Fruit fly (Drosophila melanogaster): Measurements from ENCODE around the gene CG31269.

- TF ChIP-seq CG8478 (optimal IDR thresholded peaks at IDR 0.05) = no peak
- no peak for TF ChIP-seq CTCF (optimal IDR thresholded peaks at IDR 0.05)
Measured at dm6 chr3R:17082471-17082870, 44.5 kb upstream of the CG31269 start.

Measured in S2 (cell line).